Worm (Caenorhabditis elegans): ENCODE data around the gene skih-2.
A peak's percentile ranks its signal among the peaks of the same experiment; 100 is the strongest.

skih-2 gene

ce11 chrIV:11142314-11143227 is at the start of gene skih-2:
TSS of gene skih-2 (minus strand) at chrIV:11142364.
- TF ChIP-seq lin-39 (tag; optimal IDR thresholded peaks at IDR 0.05) (peak; percentile 18), lin-15B (tag; optimal IDR thresholded peaks at IDR 0.05) (peak; percentile 32), ama-1 (optimal IDR thresholded peaks at IDR 0.05) (no peak), snpc-4 (tag; optimal IDR thresholded peaks at IDR 0.05) (peak; percentile 20), hlh-17 (GFP tag; optimal IDR thresholded peaks at IDR 0.05; ENCODE audit: borderline replicate concordance) (no peak), lsy-2 (tag; optimal IDR thresholded peaks at IDR 0.05) (peak; percentile 80 to 86), aha-1 (tag; optimal IDR thresholded peaks at IDR 0.05) (no peak), nhr-28 (tag; optimal IDR thresholded peaks at IDR 0.05) (no peak), blmp-1 (tag; optimal IDR thresholded peaks at IDR 0.05) (peak; percentile 27), tbx-2 (tag; optimal IDR thresholded peaks at IDR 0.05) (peak; percentile 49), mdl-1 (tag; optimal IDR thresholded peaks at IDR 0.05) (no peak), nhr-71 (tag; optimal IDR thresholded peaks at IDR 0.05) (peak; percentile 64), rnt-1 (tag; optimal IDR thresholded peaks at IDR 0.05) (peak; percentile 18), mep-1 (tag; optimal IDR thresholded peaks at IDR 0.05) (peak; percentile 70), xbp-1 (tag; optimal IDR thresholded peaks at IDR 0.05) (peak; percentile 78), F16B12.6 (tag; optimal IDR thresholded peaks at IDR 0.05) (peak; percentile 88), nhr-47 (tag; optimal IDR thresholded peaks at IDR 0.05) (peak; percentile 71), lin-14 (GFP tag; optimal IDR thresholded peaks at IDR 0.05) (no peak), nhr-90 (tag; optimal IDR thresholded peaks at IDR 0.05; ENCODE audit: poor library complexity) (peak; percentile 32), dpl-1 (GFP tag; optimal IDR thresholded peaks at IDR 0.05) (peak; percentile 92 to 95 (median 93)), nhr-20 (tag; optimal IDR thresholded peaks at IDR 0.05) (peak; percentile 36), zag-1 (tag; optimal IDR thresholded peaks at IDR 0.05) (peak; percentile 58), skn-1 (tag; optimal IDR thresholded peaks at IDR 0.05) (peak; percentile 56), snu-23 (GFP tag; optimal IDR thresholded peaks at IDR 0.05) (peak; percentile 55), pqm-1 (tag; optimal IDR thresholded peaks at IDR 0.05) (no peak), nhr-19 (GFP tag; conservative IDR thresholded peaks at IDR 0.05) (peak; percentile 68), nhr-85 (tag) (peak; percentile 68), C16A3.4 (tag; optimal IDR thresholded peaks at IDR 0.05) (peak; percentile 38), fos-1 (tag; optimal IDR thresholded peaks at IDR 0.05) (no peak), isw-1 (GFP tag; IDR thresholded peaks at IDR 0.05) (peak; percentile 26), efl-1 (optimal IDR thresholded peaks at IDR 0.05) (peak; percentile 85 to 93), efl-1 (GFP tag; optimal IDR thresholded peaks at IDR 0.05 in 1 of 2) (peak; percentile 95 to 99), ceh-82 (tag; optimal IDR thresholded peaks at IDR 0.05) (peak in 2 of 3 experiments; percentile 12 to 41), nhr-84 (tag; optimal IDR thresholded peaks at IDR 0.05) (no peak), C04F5.9 (tag; optimal IDR thresholded peaks at IDR 0.05) (no peak), nhr-12 (tag; optimal IDR thresholded peaks at IDR 0.05) (no peak), mab-9 (GFP tag; IDR thresholded peaks at IDR 0.05) (no peak), lin-35 (GFP tag; optimal IDR thresholded peaks at IDR 0.05) (peak; percentile 94 to 95), swsn-7 (tag; optimal IDR thresholded peaks at IDR 0.05) (peak; percentile 52), irx-1 (tag; optimal IDR thresholded peaks at IDR 0.05) (peak; percentile 40), Y116A8C.19 (tag; optimal IDR thresholded peaks at IDR 0.05; ENCODE audit: borderline replicate concordance) (no peak), dsc-1 (tag; optimal IDR thresholded peaks at IDR 0.05) (peak; percentile 37)

- no peak for TF ChIP-seq vab-15 (tag; optimal IDR thresholded peaks at IDR 0.05)
- TF ChIP-seq dsc-1 (tag; optimal IDR thresholded peaks at IDR 0.05) = no peak
- TF ChIP-seq lir-3 (tag; optimal IDR thresholded peaks at IDR 0.05; ENCODE audit: poor library complexity) = no peak
- TF ChIP-seq nhr-20 (tag; optimal IDR thresholded peaks at IDR 0.05) = no peak
- TF ChIP-seq ceh-90 (tag; optimal IDR thresholded peaks at IDR 0.05) = no peak
- TF ChIP-seq grh-1 (GFP tag; IDR thresholded peaks at IDR 0.05) = no peak
- no peak for TF ChIP-seq nhr-12 (tag; optimal IDR thresholded peaks at IDR 0.05)
- no peak for TF ChIP-seq lin-15B (tag; optimal IDR thresholded peaks at IDR 0.05)
- TF ChIP-seq ceh-88 (GFP tag; IDR thresholded peaks at IDR 0.05) = no peak
- no peak for TF ChIP-seq mep-1 (tag; optimal IDR thresholded peaks at IDR 0.05)
- TF ChIP-seq snu-23 (GFP tag; optimal IDR thresholded peaks at IDR 0.05) = no peak
- no peak for TF ChIP-seq unc-30 (tag; optimal IDR thresholded peaks at IDR 0.05)
These were observed 47.2 kb upstream of the skih-2 start, which contains the start of gene fbxb-79 for ce11 chrIV:11189411-11189810. TSS of gene fbxb-79 (minus strand) at chrIV:11189511.

Data from whole organism, L1 larva.